Fruit fly (Drosophila melanogaster) whole organism, embryonic: ENCODE data around the gene vsg.

Experiments
- Abd-B ChIP-seq: fragments of 200-800 bp; sonication (Bioruptor generic); optimal IDR thresholded peaks from 2 replicates; lab custom pipeline; 2018; ENCODE audit warnings: missing biosample characterization, mild to moderate bottlenecking, missing genetic modification characterization, moderate library complexity
- B-H2 ChIP-seq: fragments of 200-800 bp; sonication (Bioruptor generic); optimal IDR thresholded peaks from 2 replicates; lab custom pipeline; 2018; ENCODE audit warnings: missing biosample characterization, mild to moderate bottlenecking, missing genetic modification characterization
- CG11696 ChIP-seq: fragments of 200-800 bp; sonication (Bioruptor generic); IDR thresholded peaks from 2 replicates; pipeline ENCODE4 v1.3.6; 2022; ENCODE audit warnings: missing biosample characterization, missing genetic modification characterization
- CG12155 ChIP-seq: fragments of 200-800 bp; sonication (Bioruptor generic); optimal IDR thresholded peaks from 3 replicates; lab custom pipeline; 2016; ENCODE audit warnings: missing biosample characterization, missing genetic modification characterization
- CG13775 ChIP-seq: fragments of 200-800 bp; sonication (Bioruptor generic); optimal IDR thresholded peaks from 3 replicates; lab custom pipeline; 2017; ENCODE audit warnings: missing biosample characterization, mild to moderate bottlenecking, missing genetic modification characterization
- CG13894 ChIP-seq: fragments of 200-800 bp; sonication (Bioruptor generic); optimal IDR thresholded peaks from 3 replicates; lab custom pipeline; 2018; ENCODE audit warnings: missing biosample characterization, mild to moderate bottlenecking, missing genetic modification characterization, moderate library complexity
- CG14965 ChIP-seq: fragments of 200-800 bp; sonication (Bioruptor generic); optimal IDR thresholded peaks from 2 replicates; lab custom pipeline; 2016; ENCODE audit warnings: missing biosample characterization, missing genetic modification characterization, borderline replicate concordance
- CG15479 ChIP-seq: fragments of 200-800 bp; sonication (Bioruptor generic); optimal IDR thresholded peaks from 3 replicates; lab custom pipeline; 2019; ENCODE audit warnings: missing biosample characterization, mild to moderate bottlenecking, missing genetic modification characterization, moderate library complexity
- CG16815 ChIP-seq: fragments of 200-800 bp; sonication (Bioruptor generic); optimal IDR thresholded peaks from 3 replicates; lab custom pipeline; 2017; ENCODE audit warnings: missing biosample characterization, mild to moderate bottlenecking, missing genetic modification characterization
- CG2199 ChIP-seq: fragments of 200-800 bp; sonication (Bioruptor generic); IDR thresholded peaks from 3 replicates; pipeline ENCODE4 v1.3.6; 2022; ENCODE audit warnings: missing biosample characterization, missing genetic modification characterization
- CG34224 ChIP-seq: fragments of 200-800 bp; sonication (Bioruptor generic); IDR thresholded peaks from 3 replicates; pipeline ENCODE4 v1.3.6; 2022; ENCODE audit warnings: missing biosample characterization, missing genetic modification characterization; ENCODE audit not compliant: partially characterized antibody
- CG4282 ChIP-seq: fragments of 200-800 bp; sonication (Bioruptor generic); optimal IDR thresholded peaks from 2 replicates; lab custom pipeline; 2016; ENCODE audit warnings: missing biosample characterization, missing genetic modification characterization
- CG4360 ChIP-seq: fragments of 200-800 bp; sonication (Bioruptor generic); IDR thresholded peaks from 2 replicates; pipeline ENCODE4 v1.3.6; 2022; ENCODE audit warnings: missing biosample characterization, missing genetic modification characterization
- CG6683 ChIP-seq: fragments of 200-800 bp; sonication (Bioruptor generic); optimal IDR thresholded peaks from 2 replicates; lab custom pipeline; 2017; ENCODE audit warnings: missing biosample characterization, mild to moderate bottlenecking, missing genetic modification characterization, missing genetic modification reagents
- CG8281 ChIP-seq: fragments of 200-800 bp; sonication (Bioruptor generic); optimal IDR thresholded peaks from 2 replicates; lab custom pipeline; 2018; ENCODE audit warnings: missing biosample characterization, mild to moderate bottlenecking, missing genetic modification characterization, moderate library complexity
- CG8924 ChIP-seq: fragments of 200-800 bp; optimal IDR thresholded peaks from 3 replicates; lab custom pipeline; 2019; ENCODE audit warnings: missing biosample characterization, mild to moderate bottlenecking, missing genetic modification characterization, moderate library complexity
- CG9215 ChIP-seq: fragments of 200-800 bp; sonication (Bioruptor generic); IDR thresholded peaks from 2 replicates; pipeline ENCODE4 v1.3.6; 2022; ENCODE audit warnings: missing biosample characterization, missing genetic modification characterization
- CoRest ChIP-seq: fragments of 200-800 bp; sonication (Bioruptor generic); optimal IDR thresholded peaks from 3 replicates; lab custom pipeline; 2018; ENCODE audit warnings: missing biosample characterization, mild to moderate bottlenecking, missing genetic modification characterization, moderate library complexity
- CrebB ChIP-seq: fragments of 200-800 bp; sonication (Bioruptor generic); optimal IDR thresholded peaks from 3 replicates; lab custom pipeline; 2018; ENCODE audit warnings: missing biosample characterization, mild to moderate bottlenecking, missing genetic modification characterization
- Drgx ChIP-seq: fragments of 200-800 bp; sonication (Bioruptor generic); IDR thresholded peaks from 2 replicates; pipeline ENCODE4 v1.3.6; 2022; ENCODE audit warnings: missing biosample characterization, missing genetic modification characterization
- E2f2 ChIP-seq: fragments of 200-800 bp; sonication (Bioruptor generic); IDR thresholded peaks from 2 replicates; pipeline ENCODE4 v1.3.6; 2022; ENCODE audit warnings: missing biosample characterization, missing genetic modification characterization
- HLHmδ ChIP-seq: fragments of 200-800 bp; sonication (Bioruptor generic); optimal IDR thresholded peaks from 2 replicates; lab custom pipeline; 2018; ENCODE audit warnings: missing biosample characterization, mild to moderate bottlenecking, missing genetic modification characterization, moderate library complexity
- HmgD ChIP-seq: fragments of 200-800 bp; sonication (Bioruptor generic); optimal IDR thresholded peaks from 3 replicates; lab custom pipeline; 2016; ENCODE audit warnings: missing biosample characterization, missing genetic modification characterization
- Lpt ChIP-seq: fragments of >200 bp; optimal IDR thresholded peaks from 2 replicates; lab custom pipeline; 2018; ENCODE audit warnings: missing biosample characterization, missing genetic modification characterization
- Oaz ChIP-seq: fragments of 200-800 bp; sonication (Bioruptor generic); IDR thresholded peaks from 2 replicates; pipeline ENCODE4 v1.3.6; 2022; ENCODE audit warnings: missing biosample characterization, missing genetic modification characterization
- Pdp1 ChIP-seq, 2 experiments: fragments of 200-800 bp; sonication (Bioruptor generic); optimal IDR thresholded peaks; 3 replicates each; lab custom pipeline; 2016; ENCODE audit warnings: missing biosample characterization in 2 of 2, missing genetic modification characterization in 2 of 2, mild to moderate bottlenecking in 1 of 2, moderate library complexity in 1 of 2
- Poxn ChIP-seq: fragments of 200-800 bp; sonication (Bioruptor generic); IDR thresholded peaks from 2 replicates; pipeline ENCODE4 v1.3.6; 2022; ENCODE audit warnings: missing biosample characterization, missing genetic modification characterization
- Sox100B ChIP-seq: fragments of 200-800 bp; sonication (Bioruptor generic); optimal IDR thresholded peaks from 3 replicates; lab custom pipeline; 2018; ENCODE audit warnings: missing biosample characterization, mild to moderate bottlenecking, missing genetic modification characterization
- Stat92E ChIP-seq, 3 experiments: fragments of >200 bp in 2 of 3; fragments of 200-800 bp in 1 of 3; sonication (Bioruptor generic) in 1 of 3; optimal IDR thresholded peaks; 2 replicates each; lab custom pipeline; 2017 to 2019; ENCODE audit warnings: missing biosample characterization in 3 of 3, missing genetic modification characterization in 3 of 3, mild to moderate bottlenecking in 1 of 3, moderate library complexity in 1 of 3
- chinmo ChIP-seq: fragments of 200-800 bp; sonication (Bioruptor generic); IDR thresholded peaks from 4 replicates; pipeline ENCODE4 v1.3.6; 2022; ENCODE audit warnings: missing biosample characterization, missing genetic modification characterization; ENCODE audit not compliant: partially characterized antibody
- dmrt99B ChIP-seq: fragments of 200-800 bp; sonication (Bioruptor generic); optimal IDR thresholded peaks from 2 replicates; lab custom pipeline; 2018; ENCODE audit warnings: missing biosample characterization, mild to moderate bottlenecking, missing genetic modification characterization, moderate library complexity
- fd3F ChIP-seq: fragments of 200-800 bp; sonication (Bioruptor generic); optimal IDR thresholded peaks from 2 replicates; lab custom pipeline; 2018; ENCODE audit warnings: missing biosample characterization, mild to moderate bottlenecking, missing genetic modification characterization, moderate library complexity
- hkb ChIP-seq, 2 experiments: fragments of 200-800 bp in 1 of 2; fragments of >200 bp in 1 of 2; sonication (Bioruptor generic) in 1 of 2; IDR thresholded peaks in 1 of 2; optimal IDR thresholded peaks in 1 of 2; 2 replicates each; pipeline versions ENCODE4 v1.3.6 to Lab custom; 2017 to 2022; ENCODE audit warnings: missing biosample characterization in 1 of 2, missing genetic modification characterization in 1 of 2
- lab ChIP-seq: fragments of 200-800 bp; sonication (Bioruptor generic); optimal IDR thresholded peaks from 3 replicates; lab custom pipeline; 2017; ENCODE audit warnings: missing biosample characterization, missing genetic modification characterization, mild to moderate bottlenecking, moderate library complexity, missing genetic modification reagents
- lilli ChIP-seq: fragments of 200-800 bp; sonication (Bioruptor generic); optimal IDR thresholded peaks from 3 replicates; lab custom pipeline; 2016; ENCODE audit warnings: missing biosample characterization, missing genetic modification characterization
- mirr ChIP-seq: fragments of 200-800 bp; sonication (Bioruptor generic); optimal IDR thresholded peaks from 3 replicates; lab custom pipeline; 2018; ENCODE audit warnings: missing biosample characterization, mild to moderate bottlenecking, missing genetic modification characterization
- pb ChIP-seq: fragments of 200-800 bp; sonication (Bioruptor generic); optimal IDR thresholded peaks from 3 replicates; lab custom pipeline; 2016; ENCODE audit warnings: missing biosample characterization, missing genetic modification characterization
- prd ChIP-seq, 3 experiments: fragments of >200 bp in 2 of 3; fragments of 200-800 bp in 1 of 3; sonication (Bioruptor generic) in 1 of 3; optimal IDR thresholded peaks in 2 of 3; IDR thresholded peaks in 1 of 3; 2 replicates in 2 of 3; 3 replicates in 1 of 3; pipeline versions ENCODE4 v1.3.6 to Lab custom; 2017 to 2022; ENCODE audit warnings: missing biosample characterization in 1 of 3, missing genetic modification characterization in 1 of 3
- pum ChIP-seq: fragments of 200-800 bp; sonication (Bioruptor generic); optimal IDR thresholded peaks from 2 replicates; lab custom pipeline; 2016; ENCODE audit warnings: missing biosample characterization, missing genetic modification characterization
- rib ChIP-seq: fragments of 200-800 bp; sonication (Bioruptor generic); IDR thresholded peaks from 2 replicates; pipeline ENCODE4 v1.3.6; 2022; ENCODE audit warnings: missing biosample characterization, missing genetic modification characterization
- row ChIP-seq: fragments of 200-800 bp; sonication (Bioruptor generic); IDR thresholded peaks from 3 replicates; pipeline ENCODE4 v1.3.6; 2022; ENCODE audit warnings: missing biosample characterization, missing genetic modification characterization
- sd ChIP-seq: fragments of 200-800 bp; sonication (Bioruptor generic); optimal IDR thresholded peaks from 3 replicates; lab custom pipeline; 2018; ENCODE audit warnings: missing biosample characterization, mild to moderate bottlenecking, missing genetic modification characterization, moderate library complexity
- slp2 ChIP-seq: fragments of 200-800 bp; sonication (Bioruptor generic); optimal IDR thresholded peaks from 2 replicates; lab custom pipeline; 2016; ENCODE audit warnings: missing biosample characterization, missing genetic modification characterization
- sna ChIP-seq: fragments of 200-800 bp; sonication (Bioruptor generic); IDR thresholded peaks from 2 replicates; pipeline ENCODE4 v1.3.6; 2022; ENCODE audit warnings: missing biosample characterization, missing genetic modification characterization; ENCODE audit not compliant: partially characterized antibody
- so ChIP-seq: fragments of 200-800 bp; sonication (Bioruptor generic); IDR thresholded peaks from 3 replicates; pipeline ENCODE4 v1.3.6; 2022; ENCODE audit warnings: missing biosample characterization, missing genetic modification characterization
- wek ChIP-seq: fragments of 200-800 bp; sonication (Bioruptor generic); optimal IDR thresholded peaks from 3 replicates; lab custom pipeline; 2018; ENCODE audit warnings: missing biosample characterization, mild to moderate bottlenecking, missing genetic modification characterization, moderate library complexity
- zen ChIP-seq: fragments of 200-800 bp; sonication (Bioruptor generic); optimal IDR thresholded peaks from 3 replicates; lab custom pipeline; 2018; ENCODE audit warnings: missing biosample characterization, mild to moderate bottlenecking, missing genetic modification characterization, moderate library complexity
- zfh1 ChIP-seq: fragments of 200-800 bp; sonication (Bioruptor generic); IDR thresholded peaks from 3 replicates; pipeline ENCODE4 v1.3.6; 2022; ENCODE audit warnings: missing biosample characterization, missing genetic modification characterization

The vsg gene

DNA sequence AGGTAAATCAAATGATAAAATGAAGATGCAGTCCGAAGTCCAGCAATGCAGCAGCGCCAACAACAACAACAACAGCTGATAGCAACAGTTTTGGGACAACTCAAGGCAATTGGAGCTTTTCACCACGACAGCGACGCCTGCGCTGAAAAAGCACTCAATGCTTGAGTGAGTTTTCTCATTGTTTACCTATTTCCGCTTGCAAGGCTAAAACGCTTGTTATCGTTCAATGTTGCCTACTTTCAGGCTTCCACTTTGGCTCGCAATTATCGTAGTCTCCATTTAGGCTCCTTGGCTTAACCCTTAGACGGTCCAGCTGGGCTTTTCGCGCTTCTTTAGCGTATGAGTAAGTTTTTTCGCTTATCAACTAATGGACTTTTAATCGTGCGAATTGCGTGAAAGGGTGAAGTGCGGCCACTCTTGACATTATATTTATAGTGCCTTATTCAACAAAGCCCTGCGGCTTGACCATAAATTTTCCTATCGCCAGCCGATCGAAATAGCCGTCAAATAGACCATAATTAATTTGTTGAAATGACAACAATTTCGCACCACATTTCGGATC lies 48.0 kb downstream of the vsg start (continued):
- TF ChIP-seq CG8924 (tag; lab: Kevin White, UChicago) = no peak
- TF ChIP-seq slp2 (GFP tag; lab: Kevin White, UChicago) = no peak
- no peak for TF ChIP-seq CG15479
- TF ChIP-seq CoRest (tag; lab: Kevin White, UChicago) = no peak
- no peak for TF ChIP-seq CG2199 (GFP tag; lab: Robert Waterston, UW)
- peak; percentile 31 for TF ChIP-seq CrebB (tag; lab: Kevin White, UChicago)
- TF ChIP-seq CG13894 (tag; lab: Kevin White, UChicago) = no peak
- TF ChIP-seq Lpt (GFP tag; lab: Kevin White, UChicago) = no peak
- TF ChIP-seq Pdp1 (GFP tag; optimal IDR thresholded peaks at IDR 0.05; lab: Kevin White, UChicago) = peak in 1 of 2 experiments; percentile 61
- TF ChIP-seq CG14965 = no peak
- peak; percentile 82; the same call in 2 of the 4 replicates for TF ChIP-seq chinmo (GFP tag; lab: Robert Waterston, UW)
- TF ChIP-seq so (GFP tag; lab: Robert Waterston, UW) = peak; percentile 48; the same call in 1 of the 3 replicates
- no peak for TF ChIP-seq CG6683 (GFP tag; lab: Kevin White, UChicago)
- no peak for TF ChIP-seq pum (GFP tag; lab: Kevin White, UChicago)
- TF ChIP-seq hkb (optimal IDR thresholded peaks at IDR 0.05; lab: Kevin White, UChicago) = no peak
- peak; percentile 24; the same call in 1 of the 2 replicates for TF ChIP-seq hkb (GFP tag; IDR thresholded peaks at IDR 0.05; lab: Robert Waterston, UW)
- TF ChIP-seq wek = peak; percentile 12
- no peak for TF ChIP-seq CG16815
- TF ChIP-seq dmrt99B (tag; lab: Kevin White, UChicago) = no peak
- no peak for TF ChIP-seq zen (tag; lab: Kevin White, UChicago)
- TF ChIP-seq Sox100B (GFP tag; lab: Kevin White, UChicago) = no peak
- TF ChIP-seq E2f2 = no peak
- no peak for TF ChIP-seq prd (optimal IDR thresholded peaks at IDR 0.05; lab: Kevin White, UChicago)
- TF ChIP-seq prd (GFP tag; IDR thresholded peaks at IDR 0.05; lab: Robert Waterston, UW) = no peak
- TF ChIP-seq Abd-B (GFP tag; lab: Kevin White, UChicago) = no peak
- peak; percentile 80 for TF ChIP-seq lab (GFP tag; lab: Kevin White, UChicago)
- TF ChIP-seq Stat92E (GFP tag; optimal IDR thresholded peaks at IDR 0.05; lab: Kevin White, UChicago) = no peak
- TF ChIP-seq HLHmδ (GFP tag; lab: Kevin White, UChicago) = no peak
- no peak for TF ChIP-seq CG12155 (GFP tag; lab: Kevin White, UChicago)
- TF ChIP-seq Oaz (GFP tag; lab: Robert Waterston, UW) = no peak
- TF ChIP-seq mirr = no peak
- TF ChIP-seq CG9215 (GFP tag; lab: Robert Waterston, UW) = no peak
- TF ChIP-seq B-H2 (GFP tag; lab: Kevin White, UChicago) = no peak
- TF ChIP-seq HmgD = no peak
- no peak for TF ChIP-seq fd3F (GFP tag; lab: Kevin White, UChicago)
- TF ChIP-seq pb (GFP tag; lab: Kevin White, UChicago) = peak; percentile 52
- TF ChIP-seq CG11696 = no peak
- no peak for TF ChIP-seq lilli
- TF ChIP-seq Drgx = no peak
- no peak for TF ChIP-seq CG4282 (GFP tag; lab: Kevin White, UChicago)
- TF ChIP-seq CG13775 (GFP tag; lab: Kevin White, UChicago) = no peak
- no peak for TF ChIP-seq CG8281 (tag; lab: Kevin White, UChicago)
- TF ChIP-seq CG4360 (GFP tag; lab: Robert Waterston, UW) = peak; percentile 46; the same call in 1 of the 2 replicates
- TF ChIP-seq rib (GFP tag; lab: Robert Waterston, UW) = no peak
- TF ChIP-seq row (GFP tag; lab: Robert Waterston, UW) = peak; percentile 43; the same call in 2 of the 3 replicates
- no peak for TF ChIP-seq sna (GFP tag; lab: Robert Waterston, UW)
- TF ChIP-seq sd (tag; lab: Kevin White, UChicago) = no peak
- no peak for TF ChIP-seq zfh1 (GFP tag; lab: Robert Waterston, UW)
- no peak for TF ChIP-seq Poxn
- TF ChIP-seq CG34224 (GFP tag; lab: Robert Waterston, UW) = 0 out of 3 replicates have a peak, but pooled peaks have one; percentile 36
